Worm (Caenorhabditis elegans) whole organism, early embryonic: ENCODE results near the gene nhr-53.

ENCODE experiments used
- B0310.2 ChIP-seq: sonication (generic microtip); optimal IDR thresholded peaks from 2 replicates; lab custom pipeline; 2016; ENCODE audit warnings: mild to moderate bottlenecking, missing genetic modification characterization, missing compliant biosample characterization
- F13C5.2 ChIP-seq: sonication (generic microtip); optimal IDR thresholded peaks from 2 replicates; lab custom pipeline; 2017; ENCODE audit warnings: mild to moderate bottlenecking, missing genetic modification characterization, inconsistent platforms, missing compliant biosample characterization
- aly-1 ChIP-seq: sonication (generic microtip); optimal IDR thresholded peaks from 2 replicates; lab custom pipeline; 2016; ENCODE audit warnings: missing genetic modification characterization, missing compliant biosample characterization
- ama-1 ChIP-seq: fragments of 150-350 bp; optimal IDR thresholded peaks from 2 replicates; lab custom pipeline; 2014
- ceh-13 ChIP-seq: fragments of 200-800 bp; sonication (Bioruptor generic); optimal IDR thresholded peaks from 2 replicates; lab custom pipeline; 2018; ENCODE audit warnings: mild to moderate bottlenecking, missing genetic modification characterization, missing compliant biosample characterization
- ceh-36 ChIP-seq: sonication (generic microtip); optimal IDR thresholded peaks from 2 replicates; lab custom pipeline; 2016; ENCODE audit warnings: missing genetic modification characterization, inconsistent platforms, missing compliant biosample characterization
- ets-7 ChIP-seq: sonication (generic microtip); optimal IDR thresholded peaks from 2 replicates; lab custom pipeline; 2016; ENCODE audit warnings: missing genotype, missing genetic modification characterization, missing compliant biosample characterization
- flt-1 ChIP-seq: fragments of 200-800 bp; sonication (Bioruptor generic); IDR thresholded peaks from 2 replicates; pipeline ENCODE4 v1.3.6; 2022; ENCODE audit warnings: missing genetic modification characterization, missing compliant biosample characterization
- hmbx-1 ChIP-seq: sonication (generic microtip); optimal IDR thresholded peaks from 2 replicates; lab custom pipeline; 2016; ENCODE audit warnings: mild to moderate bottlenecking, missing genetic modification characterization, missing compliant biosample characterization
- hmg-4 ChIP-seq: fragments of 200-800 bp; sonication (Bioruptor generic); optimal IDR thresholded peaks from 2 replicates; lab custom pipeline; 2018; ENCODE audit warnings: mild to moderate bottlenecking, missing genetic modification characterization, missing compliant biosample characterization
- hnd-1 ChIP-seq: sonication (generic microtip); optimal IDR thresholded peaks from 2 replicates; lab custom pipeline; 2016; ENCODE audit warnings: missing genetic modification characterization, missing compliant biosample characterization
- pes-1 ChIP-seq: fragments of 200-800 bp; sonication (Bioruptor generic); IDR thresholded peaks from 2 replicates; pipeline ENCODE4 v1.3.6; 2022; ENCODE audit warnings: missing genetic modification reagents, missing genetic modification characterization, missing compliant biosample characterization
- scrt-1 ChIP-seq: fragments of 200-800 bp; sonication (Bioruptor generic); IDR thresholded peaks from 2 replicates; pipeline ENCODE4 v1.3.6; 2022; ENCODE audit warnings: missing genetic modification characterization, missing compliant biosample characterization
- sea-1 ChIP-seq: fragments of 200-800 bp; sonication (Bioruptor generic); conservative IDR thresholded peaks from 2 replicates; pipeline ENCODE4 v1.3.6; 2022; ENCODE audit warnings: missing genetic modification characterization, missing compliant biosample characterization
- tbx-11 ChIP-seq: fragments of 200-800 bp; sonication (Bioruptor generic); IDR thresholded peaks from 2 replicates; pipeline ENCODE4 v1.3.6; 2022; ENCODE audit warnings: missing genetic modification characterization, missing compliant biosample characterization
- tbx-37 ChIP-seq: fragments of 200-800 bp; sonication (Bioruptor generic); conservative IDR thresholded peaks from 2 replicates; pipeline ENCODE4 v1.3.6; 2022; ENCODE audit warnings: missing genetic modification reagents, missing genetic modification characterization, missing compliant biosample characterization
- tra-4 ChIP-seq: sonication (generic microtip); optimal IDR thresholded peaks from 2 replicates; lab custom pipeline; 2017; ENCODE audit warnings: missing genetic modification characterization, missing compliant biosample characterization

Gene nhr-53

ce11 chrV:15716679-15717078 is 14.5 kb upstream of the nhr-53 start, which contains the start of gene Y6E2A.4:
TSS of gene Y6E2A.4 (minus strand) at chrV:15716779.
- TF ChIP-seq hnd-1 (tag; lab: Kevin White, UChicago) = no peak
- TF ChIP-seq sea-1 (GFP tag; lab: Robert Waterston, UW) = no peak
- no peak for TF ChIP-seq scrt-1
- no peak for TF ChIP-seq tra-4 (tag; lab: Kevin White, UChicago)
- no peak for TF ChIP-seq ceh-36 (tag; lab: Kevin White, UChicago)
- TF ChIP-seq ama-1 (lab: Kevin White, UChicago) = no peak
- no peak for TF ChIP-seq flt-1
- no peak for TF ChIP-seq B0310.2 (tag; lab: Kevin White, UChicago)
- no peak for TF ChIP-seq ceh-13 (GFP tag; lab: Kevin White, UChicago)
- no peak for TF ChIP-seq ets-7 (tag; lab: Kevin White, UChicago)
- TF ChIP-seq tbx-37 = no peak
- TF ChIP-seq tbx-11 (GFP tag; lab: Robert Waterston, UW) = no peak
- no peak for TF ChIP-seq hmg-4
- TF ChIP-seq aly-1 (tag; lab: Kevin White, UChicago) = no peak
- no peak for TF ChIP-seq hmbx-1

- TF ChIP-seq tbx-11 (GFP tag; lab: Robert Waterston, UW) (no peak), aly-1 (tag; lab: Kevin White, UChicago) (no peak), sea-1 (GFP tag; lab: Robert Waterston, UW) (no peak)
Observed at ce11 chrV:15715636-15716035, 13.5 kb upstream of the nhr-53 start.

ce11 chrV:15712385-15712784 is 10.2 kb upstream of the nhr-53 start:
- TF ChIP-seq pes-1 (no peak), aly-1 (tag; lab: Kevin White, UChicago) (no peak), tbx-11 (GFP tag; lab: Robert Waterston, UW) (no peak), sea-1 (GFP tag; lab: Robert Waterston, UW) (no peak), ets-7 (tag; lab: Kevin White, UChicago) (no peak), B0310.2 (tag; lab: Kevin White, UChicago) (no peak), ceh-13 (GFP tag; lab: Kevin White, UChicago) (no peak), tbx-37 (no peak), hnd-1 (tag; lab: Kevin White, UChicago) (no peak), hmg-4 (no peak), flt-1 (no peak), ceh-36 (tag; lab: Kevin White, UChicago) (no peak), tra-4 (tag; lab: Kevin White, UChicago) (no peak)

ce11 chrV:15711898-15712297 is 9.7 kb upstream of the nhr-53 start, which contains the start of gene str-101:
TSS of gene str-101 (minus strand) at chrV:15711998.
- TF ChIP-seq tbx-11 (GFP tag; lab: Robert Waterston, UW) (no peak), hmbx-1 (no peak), aly-1 (tag; lab: Kevin White, UChicago) (no peak), sea-1 (GFP tag; lab: Robert Waterston, UW) (no peak), hmg-4 (no peak), F13C5.2 (no peak), ama-1 (lab: Kevin White, UChicago) (no peak), pes-1 (no peak), ceh-13 (GFP tag; lab: Kevin White, UChicago) (no peak), tbx-37 (no peak), B0310.2 (tag; lab: Kevin White, UChicago) (no peak), ceh-36 (tag; lab: Kevin White, UChicago) (no peak), flt-1 (no peak), tra-4 (tag; lab: Kevin White, UChicago) (no peak), ets-7 (tag; lab: Kevin White, UChicago) (no peak), scrt-1 (no peak), hnd-1 (tag; lab: Kevin White, UChicago) (no peak)

- no peak for TF ChIP-seq B0310.2 (tag; lab: Kevin White, UChicago)
- no peak for TF ChIP-seq hmg-4
- TF ChIP-seq ets-7 (tag; lab: Kevin White, UChicago) = no peak
- TF ChIP-seq tbx-11 (GFP tag; lab: Robert Waterston, UW) = no peak
- TF ChIP-seq sea-1 (GFP tag; lab: Robert Waterston, UW) = no peak
- TF ChIP-seq ama-1 (lab: Kevin White, UChicago) = no peak
Observed at ce11 chrV:15710401-15710800, 8.2 kb upstream of the nhr-53 start, which contains the start of gene Y6E2A.1. TSS of gene Y6E2A.1 (minus strand) at chrV:15710501.

- TF ChIP-seq hmg-4 (no peak), tbx-11 (GFP tag; lab: Robert Waterston, UW) (no peak), ceh-36 (tag; lab: Kevin White, UChicago) (no peak)
Observed at ce11 chrV:15707982-15708381, 5.8 kb upstream of the nhr-53 start.

- no peak for TF ChIP-seq ceh-13 (GFP tag; lab: Kevin White, UChicago)
- no peak for TF ChIP-seq aly-1 (tag; lab: Kevin White, UChicago)
- TF ChIP-seq sea-1 (GFP tag; lab: Robert Waterston, UW) = no peak
- TF ChIP-seq hmg-4 = no peak
- TF ChIP-seq ets-7 (tag; lab: Kevin White, UChicago) = no peak
- no peak for TF ChIP-seq hmbx-1
- no peak for TF ChIP-seq scrt-1
- no peak for TF ChIP-seq B0310.2 (tag; lab: Kevin White, UChicago)
- no peak for TF ChIP-seq tbx-11 (GFP tag; lab: Robert Waterston, UW)
- no peak for TF ChIP-seq ama-1 (lab: Kevin White, UChicago)
- TF ChIP-seq ceh-36 (tag; lab: Kevin White, UChicago) = no peak
- TF ChIP-seq F13C5.2 = no peak
- TF ChIP-seq flt-1 = no peak
- no peak for TF ChIP-seq tra-4 (tag; lab: Kevin White, UChicago)
Observed at ce11 chrV:15704745-15705144, 2.6 kb upstream of the nhr-53 start, which contains the start of gene twk-34. TSS of gene twk-34 (plus strand) at chrV:15704960.

ce11 chrV:15699799-15700198 is 2.4 kb downstream of the nhr-53 start, which contains the start of gene nhr-199:
TSS of gene nhr-199 (minus strand) at chrV:15699899.
- TF ChIP-seq hmbx-1 = no peak
- no peak for TF ChIP-seq ceh-13 (GFP tag; lab: Kevin White, UChicago)
- TF ChIP-seq ceh-36 (tag; lab: Kevin White, UChicago) = no peak
- no peak for TF ChIP-seq hmg-4
- TF ChIP-seq pes-1 = no peak
- TF ChIP-seq ama-1 (lab: Kevin White, UChicago) = no peak
